Worm (Caenorhabditis elegans) whole organism, L4 larva: ENCODE data around the gene csn-1.
A peak's percentile ranks its signal among the peaks of the same experiment; 100 is the strongest.

ENCODE experiments used
- F10B5.3 ChIP-seq: sonication (generic microtip); optimal IDR thresholded peaks from 2 replicates; lab custom pipeline; 2016; ENCODE audit warnings: mild to moderate bottlenecking, missing genetic modification characterization, missing compliant biosample characterization
- T20F7.1 ChIP-seq: fragments of 200-800 bp; sonication (Bioruptor generic); optimal IDR thresholded peaks from 2 replicates; lab custom pipeline; 2018; ENCODE audit warnings: mild to moderate bottlenecking, missing genetic modification characterization, missing compliant biosample characterization
- T26A8.4 ChIP-seq: fragments of 200-800 bp; sonication (Bioruptor generic); IDR thresholded peaks from 2 replicates; pipeline ENCODE4 v1.3.6; 2022; ENCODE audit warnings: missing genetic modification characterization, missing compliant biosample characterization
- Y105C5A.15 ChIP-seq: fragments of 200-800 bp; sonication (Bioruptor generic); IDR thresholded peaks from 2 replicates; pipeline ENCODE4 v1.3.6; 2022; ENCODE audit warnings: missing genetic modification characterization, missing compliant biosample characterization
- Y48G9A.11 ChIP-seq: fragments of 200-800 bp; sonication (Bioruptor generic); IDR thresholded peaks from 2 replicates; pipeline ENCODE4 v1.3.6; 2022; ENCODE audit warnings: missing genetic modification reagents, missing genetic modification characterization, missing compliant biosample characterization
- Y5F2A.4 ChIP-seq: fragments of 200-800 bp; sonication (Bioruptor generic); optimal IDR thresholded peaks from 2 replicates; lab custom pipeline; 2018; ENCODE audit warnings: mild to moderate bottlenecking, missing genetic modification characterization, missing compliant biosample characterization
- ZK337.2 ChIP-seq: fragments of 200-800 bp; sonication (Bioruptor generic); IDR thresholded peaks from 2 replicates; pipeline ENCODE4 v1.3.6; 2022; ENCODE audit warnings: missing genetic modification reagents, missing genetic modification characterization, missing compliant biosample characterization
- ama-1 ChIP-seq: fragments of 150-350 bp; optimal IDR thresholded peaks from 2 replicates; lab custom pipeline; 2014; ENCODE audit warnings: inconsistent platforms, mixed read lengths
- attf-4 ChIP-seq: sonication (generic microtip); optimal IDR thresholded peaks from 3 replicates; lab custom pipeline; 2017; ENCODE audit warnings: missing biosample characterization, missing genetic modification characterization
- ceh-20 ChIP-seq: fragments of 200-800 bp; sonication (Bioruptor generic); IDR thresholded peaks from 2 replicates; pipeline ENCODE4 v1.3.6; 2022; ENCODE audit warnings: missing genetic modification reagents, missing genetic modification characterization, missing compliant biosample characterization
- ceh-28 ChIP-seq: fragments of 150-350 bp; optimal IDR thresholded peaks from 2 replicates; lab custom pipeline; 2014; ENCODE audit warnings: missing biosample characterization, missing genetic modification reagents, missing genetic modification characterization
- ceh-32 ChIP-seq: sonication (generic microtip); optimal IDR thresholded peaks from 2 replicates; lab custom pipeline; 2016; ENCODE audit warnings: mild to moderate bottlenecking, missing genetic modification characterization, missing compliant biosample characterization; ENCODE audit not compliant: poor library complexity
- ces-1 ChIP-seq: fragments of 150-350 bp; sonication (generic microtip); optimal IDR thresholded peaks from 4 replicates; lab custom pipeline; 2014; ENCODE audit warnings: missing biosample characterization, missing genetic modification reagents, missing genetic modification characterization
- ctbp-1 ChIP-seq: fragments of 200-800 bp; sonication (Bioruptor generic); IDR thresholded peaks from 2 replicates; pipeline ENCODE4 v1.3.6; 2022; ENCODE audit warnings: missing genetic modification reagents, missing genetic modification characterization, missing compliant biosample characterization
- daf-12 ChIP-seq: fragments of 150-350 bp; optimal IDR thresholded peaks from 2 replicates; lab custom pipeline; 2014; ENCODE audit warnings: missing biosample characterization, missing genetic modification reagents, missing genetic modification characterization
- daf-16 ChIP-seq, 3 experiments: sonication (generic microtip); optimal IDR thresholded peaks; 2 replicates each; lab custom pipeline; 2016 to 2017; ENCODE audit warnings: missing genetic modification characterization in 3 of 3, missing genetic modification reagents in 3 of 3, mild to moderate bottlenecking in 2 of 3, missing compliant biosample characterization in 2 of 3, missing biosample characterization in 1 of 3, moderate library complexity in 1 of 3
- daf-19 ChIP-seq: fragments of 200-800 bp; sonication (Bioruptor generic); conservative IDR thresholded peaks from 2 replicates; pipeline ENCODE4 v1.3.6; 2022; ENCODE audit warnings: missing genetic modification characterization, missing compliant biosample characterization
- daf-8 ChIP-seq: fragments of 200-800 bp; sonication (Bioruptor generic); IDR thresholded peaks from 2 replicates; pipeline ENCODE4 v1.3.6; 2022; ENCODE audit warnings: missing genetic modification characterization, missing compliant biosample characterization
- dpl-1 ChIP-seq: fragments of 150-350 bp; optimal IDR thresholded peaks from 2 replicates; lab custom pipeline; 2014; ENCODE audit warnings: missing biosample characterization, missing genetic modification reagents, missing genetic modification characterization
- egl-43 ChIP-seq: fragments of 200-800 bp; sonication (Bioruptor generic); IDR thresholded peaks from 2 replicates; pipeline ENCODE4 v1.3.6; 2022; ENCODE audit warnings: missing genetic modification reagents, missing genetic modification characterization, missing compliant biosample characterization
- gei-8 ChIP-seq: fragments of 200-800 bp; sonication (Bioruptor generic); optimal IDR thresholded peaks from 2 replicates; lab custom pipeline; 2018; ENCODE audit warnings: mild to moderate bottlenecking, missing genetic modification characterization, missing compliant biosample characterization
- hif-1 ChIP-seq, 2 experiments: sonication (generic microtip); optimal IDR thresholded peaks; 2 replicates each; lab custom pipeline; 2016 to 2017; ENCODE audit warnings: missing compliant biosample characterization in 2 of 2, missing genetic modification characterization in 2 of 2, missing genetic modification reagents in 2 of 2, missing genotype in 2 of 2, mild to moderate bottlenecking in 1 of 2
- hlh-30 ChIP-seq: sonication (generic microtip); optimal IDR thresholded peaks from 2 replicates; lab custom pipeline; 2017; ENCODE audit warnings: antibody characterized with exemption, mild to moderate bottlenecking, missing genetic modification characterization, missing compliant biosample characterization; ENCODE audit not compliant: insufficient read depth
- jun-1 ChIP-seq: fragments of 150-350 bp; optimal IDR thresholded peaks from 2 replicates; lab custom pipeline; 2014; ENCODE audit warnings: missing biosample characterization, missing genetic modification reagents, missing genetic modification characterization
- lsy-2 ChIP-seq, 2 experiments: fragments of 150-350 bp in 1 of 2; sonication (generic microtip) in 1 of 2; optimal IDR thresholded peaks; 2 replicates each; lab custom pipeline; 2014 to 2017; ENCODE audit warnings: missing biosample characterization in 2 of 2, missing genetic modification characterization in 2 of 2
- madf-5 ChIP-seq, 2 experiments: fragments of 200-800 bp; sonication (Bioruptor generic); IDR thresholded peaks; 2 replicates each; pipeline ENCODE4 v1.3.6; 2022; ENCODE audit warnings: missing compliant biosample characterization in 2 of 2, missing genetic modification characterization in 2 of 2
- madf-9 ChIP-seq: fragments of 200-800 bp; sonication (Bioruptor generic); conservative IDR thresholded peaks from 2 replicates; pipeline ENCODE4 v1.3.6; 2022; ENCODE audit warnings: missing genetic modification reagents, missing genetic modification characterization, missing compliant biosample characterization
- mdt-29 ChIP-seq: fragments of 200-800 bp; sonication (Bioruptor generic); IDR thresholded peaks from 2 replicates; pipeline ENCODE4 v1.3.6; 2022; ENCODE audit warnings: missing genetic modification reagents, missing genetic modification characterization, missing compliant biosample characterization
- mep-1 ChIP-seq: fragments of 150-350 bp; sonication (generic microtip); optimal IDR thresholded peaks from 3 replicates; lab custom pipeline; 2014; ENCODE audit warnings: missing biosample characterization, missing genetic modification characterization
- mxl-2 ChIP-seq: fragments of 200-800 bp; sonication (Bioruptor generic); conservative IDR thresholded peaks from 2 replicates; pipeline ENCODE4 v1.3.6; 2022; ENCODE audit warnings: missing genetic modification reagents, missing genetic modification characterization, missing compliant biosample characterization
- nhr-102 ChIP-seq: sonication (generic microtip); optimal IDR thresholded peaks from 2 replicates; lab custom pipeline; 2016; ENCODE audit warnings: mild to moderate bottlenecking, missing genetic modification characterization, moderate library complexity, missing compliant biosample characterization
- nhr-11 ChIP-seq: fragments of 150-350 bp; optimal IDR thresholded peaks from 2 replicates; lab custom pipeline; 2014; ENCODE audit warnings: missing biosample characterization, missing genetic modification characterization
- nhr-111 ChIP-seq: fragments of 200-800 bp; sonication (Bioruptor generic); optimal IDR thresholded peaks from 2 replicates; lab custom pipeline; 2018; ENCODE audit warnings: mild to moderate bottlenecking, missing genetic modification characterization, missing compliant biosample characterization
- nhr-25 ChIP-seq: sonication (generic microtip); optimal IDR thresholded peaks from 2 replicates; lab custom pipeline; 2017; ENCODE audit warnings: missing genetic modification characterization, mild to moderate bottlenecking, missing compliant biosample characterization, antibody characterized with exemption, moderate library complexity, borderline replicate concordance; ENCODE audit not compliant: insufficient read depth
- nhr-28 ChIP-seq: fragments of 150-350 bp; optimal IDR thresholded peaks from 2 replicates; lab custom pipeline; 2014; ENCODE audit warnings: missing biosample characterization, missing genetic modification characterization
- nhr-48 ChIP-seq: sonication (generic microtip); optimal IDR thresholded peaks from 2 replicates; lab custom pipeline; 2016; ENCODE audit warnings: mild to moderate bottlenecking, missing genetic modification characterization, missing compliant biosample characterization
- nhr-6 ChIP-seq: fragments of 150-350 bp; optimal IDR thresholded peaks from 2 replicates; lab custom pipeline; 2014; ENCODE audit warnings: missing biosample characterization, missing genetic modification characterization
- nhr-76 ChIP-seq: fragments of 150-350 bp; optimal IDR thresholded peaks from 2 replicates; lab custom pipeline; 2014; ENCODE audit warnings: missing biosample characterization, missing genetic modification characterization
- nhr-77 ChIP-seq: fragments of 150-350 bp; optimal IDR thresholded peaks from 2 replicates; lab custom pipeline; 2014; ENCODE audit warnings: missing biosample characterization, missing genetic modification characterization
- pha-4 ChIP-seq, 2 experiments: fragments of 150-350 bp in 1 of 2; fragments of 200-800 bp in 1 of 2; sonication (Bioruptor generic) in 1 of 2; IDR thresholded peaks in 1 of 2; optimal IDR thresholded peaks in 1 of 2; 2 replicates each; pipeline versions ENCODE4 v1.3.6 to Lab custom; 2014 to 2022; ENCODE audit warnings: missing genetic modification characterization in 2 of 2, missing genetic modification reagents in 2 of 2, missing biosample characterization in 1 of 2, missing compliant biosample characterization in 1 of 2
- snpc-1.2 ChIP-seq: fragments of 200-800 bp; sonication (Bioruptor generic); IDR thresholded peaks from 2 replicates; pipeline ENCODE4 v1.3.6; 2022; ENCODE audit warnings: missing genetic modification reagents, missing genetic modification characterization, missing compliant biosample characterization
- tra-1 ChIP-seq: fragments of 200-800 bp; sonication (Bioruptor generic); IDR thresholded peaks from 2 replicates; pipeline ENCODE4 v1.3.6; 2022; ENCODE audit warnings: missing genetic modification reagents, missing genetic modification characterization, missing compliant biosample characterization
- zag-1 ChIP-seq: fragments of 150-350 bp; optimal IDR thresholded peaks from 2 replicates; lab custom pipeline; 2014; ENCODE audit warnings: missing biosample characterization, missing genetic modification characterization
- zfp-3 ChIP-seq: fragments of 200-800 bp; sonication (Bioruptor generic); conservative IDR thresholded peaks from 2 replicates; pipeline ENCODE4 v1.3.6; 2022; ENCODE audit warnings: missing genetic modification reagents, missing genetic modification characterization, missing compliant biosample characterization
- ztf-7 ChIP-seq: fragments of 150-350 bp; optimal IDR thresholded peaks from 2 replicates; lab custom pipeline; 2014; ENCODE audit warnings: missing biosample characterization, missing genetic modification characterization

Gene csn-1

DNA sequence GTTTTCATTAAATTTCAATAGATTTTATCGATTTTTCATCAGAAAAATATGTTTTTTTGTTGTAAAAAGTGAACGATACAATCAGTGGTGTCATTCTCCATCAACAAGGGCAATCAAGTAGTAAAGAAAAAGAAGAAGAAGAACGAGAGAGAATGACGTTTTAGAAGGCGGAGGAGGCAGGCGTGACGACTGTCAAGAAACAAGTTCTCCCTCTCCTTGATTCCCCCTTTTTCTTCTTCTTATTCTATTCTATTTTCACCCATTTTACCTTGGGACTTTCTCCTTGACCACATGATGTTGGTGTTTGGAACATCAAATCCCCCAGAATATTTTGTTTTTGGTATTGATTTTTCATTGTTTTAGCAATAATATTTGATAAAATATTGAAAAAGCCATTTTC is 35.3 kb upstream of the csn-1 start (continued):
- TF ChIP-seq daf-12 (tag; lab: Kevin White, UChicago): no peak
- TF ChIP-seq ztf-7 (tag; lab: Kevin White, UChicago): no peak
- TF ChIP-seq hlh-30 (tag; lab: Kevin White, UChicago): peak; percentile 57
- no peak for TF ChIP-seq nhr-76 (tag; lab: Kevin White, UChicago)
- TF ChIP-seq daf-19 (GFP tag; lab: Robert Waterston, UW): no peak
- no peak for TF ChIP-seq dpl-1 (GFP tag; lab: Kevin White, UChicago)
- TF ChIP-seq ces-1 (GFP tag; lab: Kevin White, UChicago): no peak
- no peak for TF ChIP-seq nhr-111
- TF ChIP-seq zag-1 (tag; lab: Kevin White, UChicago): no peak
- TF ChIP-seq mep-1 (tag; lab: Kevin White, UChicago): no peak
- no peak for TF ChIP-seq mdt-29 (GFP tag; lab: Robert Waterston, UW)
- TF ChIP-seq jun-1: no peak
- no peak for TF ChIP-seq nhr-48 (tag; lab: Kevin White, UChicago)
- TF ChIP-seq ceh-20: no peak
- TF ChIP-seq gei-8 (GFP tag; lab: Kevin White, UChicago): no peak
- no peak for TF ChIP-seq attf-4 (tag; lab: Kevin White, UChicago)
- TF ChIP-seq nhr-25 (tag; lab: Kevin White, UChicago): peak; percentile 76
- no peak for TF ChIP-seq ctbp-1 (GFP tag; lab: Robert Waterston, UW)
- no peak for TF ChIP-seq nhr-11
- TF ChIP-seq zfp-3: no peak
- no peak for TF ChIP-seq madf-5 (GFP tag; IDR thresholded peaks at IDR 0.05; lab: Robert Waterston, UW)
- no peak for TF ChIP-seq mxl-2 (GFP tag; lab: Robert Waterston, UW)
- TF ChIP-seq Y5F2A.4: no peak
- TF ChIP-seq pha-4 (GFP tag; IDR thresholded peaks at IDR 0.05; lab: Robert Waterston, UW): no peak
- TF ChIP-seq pha-4 (tag; optimal IDR thresholded peaks at IDR 0.05; lab: Kevin White, UChicago): no peak
- TF ChIP-seq Y48G9A.11 (GFP tag; lab: Robert Waterston, UW): no peak
- TF ChIP-seq tra-1 (GFP tag; lab: Robert Waterston, UW): no peak
- no peak for TF ChIP-seq snpc-1.2 (GFP tag; lab: Robert Waterston, UW)
- TF ChIP-seq egl-43 (GFP tag; lab: Robert Waterston, UW): no peak
- no peak for TF ChIP-seq hif-1 (tag; optimal IDR thresholded peaks at IDR 0.05; lab: Kevin White, UChicago)
- no peak for TF ChIP-seq ama-1
- TF ChIP-seq daf-8: no peak
- TF ChIP-seq nhr-28: peak; percentile 46
- TF ChIP-seq nhr-77: no peak
- TF ChIP-seq Y105C5A.15 (GFP tag; lab: Robert Waterston, UW): no peak
- no peak for TF ChIP-seq T20F7.1
- no peak for TF ChIP-seq F10B5.3 (tag; lab: Kevin White, UChicago)
- no peak for TF ChIP-seq ZK337.2 (GFP tag; lab: Robert Waterston, UW)
- no peak for TF ChIP-seq nhr-6
- no peak for TF ChIP-seq daf-16 (GFP tag; optimal IDR thresholded peaks at IDR 0.05; lab: Kevin White, UChicago)
- no peak for TF ChIP-seq daf-16 (tag; optimal IDR thresholded peaks at IDR 0.05; lab: Kevin White, UChicago)
- no peak for TF ChIP-seq ceh-32 (tag; lab: Kevin White, UChicago)
- peak; percentile 10 for TF ChIP-seq ceh-28 (tag; lab: Kevin White, UChicago)
- no peak for TF ChIP-seq lsy-2 (tag; optimal IDR thresholded peaks at IDR 0.05; lab: Kevin White, UChicago)
- TF ChIP-seq nhr-102 (tag; lab: Kevin White, UChicago): no peak
- TF ChIP-seq T26A8.4 (GFP tag; lab: Robert Waterston, UW): no peak
- no peak for TF ChIP-seq madf-9
